Worm (Caenorhabditis elegans) whole organism, young adult: ENCODE results near the gene nhr-166.

Experiments
- B0261.1 ChIP-seq: sonication (generic microtip); optimal IDR thresholded peaks from 2 replicates; lab custom pipeline; 2016; ENCODE audit warnings: mild to moderate bottlenecking, missing genetic modification characterization, moderate library complexity, missing compliant biosample characterization
- F33H1.4 ChIP-seq: fragments of 200-800 bp; sonication (Bioruptor generic); IDR thresholded peaks from 2 replicates; pipeline ENCODE4 v1.3.6; 2022; ENCODE audit warnings: missing genetic modification reagents, missing genetic modification characterization, missing compliant biosample characterization
- F49E8.2 ChIP-seq: sonication (generic microtip); optimal IDR thresholded peaks from 3 replicates; lab custom pipeline; 2017; ENCODE audit warnings: missing genetic modification characterization, mild to moderate bottlenecking, missing compliant biosample characterization, antibody characterized with exemption, moderate library complexity; ENCODE audit not compliant: insufficient read depth
- F55B11.4 ChIP-seq: sonication (generic microtip); optimal IDR thresholded peaks from 2 replicates; lab custom pipeline; 2016; ENCODE audit warnings: missing compliant biosample characterization, missing genetic modification characterization, borderline replicate concordance; ENCODE audit not compliant: insufficient read depth
- K11D2.4 ChIP-seq: fragments of 200-800 bp; sonication (Bioruptor generic); IDR thresholded peaks from 2 replicates; pipeline ENCODE4 v1.3.6; 2022; ENCODE audit warnings: missing genetic modification reagents, missing genetic modification characterization, missing compliant biosample characterization
- K12H6.12 ChIP-seq: fragments of 200-800 bp; sonication (Bioruptor generic); optimal IDR thresholded peaks from 2 replicates; lab custom pipeline; 2018; ENCODE audit warnings: mild to moderate bottlenecking, missing genetic modification characterization, missing compliant biosample characterization
- T07F8.4 ChIP-seq: sonication (generic microtip); optimal IDR thresholded peaks from 2 replicates; lab custom pipeline; 2016; ENCODE audit warnings: mild to moderate bottlenecking, missing genetic modification characterization, moderate library complexity, missing compliant biosample characterization
- Y56A3A.18 ChIP-seq: fragments of 200-800 bp; sonication (Bioruptor generic); IDR thresholded peaks from 2 replicates; pipeline ENCODE4 v1.3.6; 2022; ENCODE audit warnings: missing genetic modification reagents, missing genetic modification characterization, missing compliant biosample characterization
- Y79H2A.3 ChIP-seq: fragments of 200-800 bp; sonication (Bioruptor generic); conservative IDR thresholded peaks from 2 replicates; pipeline ENCODE4 v1.3.6; 2022; ENCODE audit warnings: missing genetic modification reagents, missing genetic modification characterization, missing compliant biosample characterization
- atf-7 ChIP-seq: sonication (generic microtip); optimal IDR thresholded peaks from 2 replicates; lab custom pipeline; 2017; ENCODE audit warnings: mild to moderate bottlenecking, missing genetic modification characterization, missing compliant biosample characterization
- attf-6 ChIP-seq: fragments of 200-800 bp; sonication (Bioruptor generic); IDR thresholded peaks from 2 replicates; pipeline ENCODE4 v1.3.6; 2022; ENCODE audit warnings: missing genetic modification reagents, missing genetic modification characterization, missing compliant biosample characterization
- ccch-3 ChIP-seq: fragments of 200-800 bp; sonication (Bioruptor generic); optimal IDR thresholded peaks from 2 replicates; lab custom pipeline; 2018; ENCODE audit warnings: mild to moderate bottlenecking, missing genetic modification characterization, missing compliant biosample characterization
- ceh-100 ChIP-seq: fragments of 200-800 bp; sonication (Bioruptor generic); IDR thresholded peaks from 2 replicates; pipeline ENCODE4 v1.3.6; 2022; ENCODE audit warnings: missing genetic modification reagents, missing genetic modification characterization, missing compliant biosample characterization
- ceh-40 ChIP-seq: fragments of 200-800 bp; sonication (Bioruptor generic); IDR thresholded peaks from 2 replicates; pipeline ENCODE4 v1.3.6; 2022; ENCODE audit warnings: missing genetic modification characterization, missing compliant biosample characterization
- dpff-1 ChIP-seq: sonication (generic microtip); optimal IDR thresholded peaks from 2 replicates; lab custom pipeline; 2017; ENCODE audit warnings: mild to moderate bottlenecking, missing genetic modification characterization, missing compliant biosample characterization
- dpl-1 ChIP-seq: fragments of 150-350 bp; optimal IDR thresholded peaks from 2 replicates; lab custom pipeline; 2014; ENCODE audit warnings: missing biosample characterization, missing genetic modification reagents, missing genetic modification characterization
- egl-44 ChIP-seq: fragments of 200-800 bp; sonication (Bioruptor generic); IDR thresholded peaks from 2 replicates; pipeline ENCODE4 v1.3.6; 2022; ENCODE audit warnings: missing genetic modification reagents, missing genetic modification characterization, missing compliant biosample characterization
- ekl-4 ChIP-seq: fragments of 200-800 bp; sonication (Bioruptor generic); IDR thresholded peaks from 2 replicates; pipeline ENCODE4 v1.3.6; 2022; ENCODE audit warnings: missing genetic modification reagents, missing genetic modification characterization, missing compliant biosample characterization
- fkh-3 ChIP-seq: sonication (generic microtip); optimal IDR thresholded peaks from 2 replicates; lab custom pipeline; 2016; ENCODE audit warnings: mild to moderate bottlenecking, missing genetic modification characterization, missing compliant biosample characterization
- gei-17 ChIP-seq: fragments of 200-800 bp; sonication (Bioruptor generic); optimal IDR thresholded peaks from 2 replicates; lab custom pipeline; 2018; ENCODE audit warnings: mild to moderate bottlenecking, missing genetic modification characterization, missing compliant biosample characterization
- hrde-1 ChIP-seq: sonication (generic microtip); optimal IDR thresholded peaks from 2 replicates; lab custom pipeline; 2016; ENCODE audit warnings: missing genetic modification characterization, mild to moderate bottlenecking, missing compliant biosample characterization, moderate library complexity, missing genotype, missing genetic modification reagents, borderline replicate concordance
- mcd-1 ChIP-seq: fragments of 200-800 bp; sonication (Bioruptor generic); IDR thresholded peaks from 2 replicates; pipeline ENCODE4 v1.3.6; 2022; ENCODE audit warnings: missing genetic modification reagents, missing genetic modification characterization, missing compliant biosample characterization
- mel-28 ChIP-seq: sonication (generic microtip); optimal IDR thresholded peaks from 2 replicates; lab custom pipeline; 2016; ENCODE audit warnings: borderline replicate concordance, mild to moderate bottlenecking, missing genetic modification characterization, missing compliant biosample characterization
- nfya-1 ChIP-seq: sonication (generic microtip); optimal IDR thresholded peaks from 2 replicates; lab custom pipeline; 2017; ENCODE audit warnings: antibody characterized with exemption, missing compliant biosample characterization, missing genetic modification characterization, borderline replicate concordance; ENCODE audit not compliant: insufficient read depth
- nfya-2 ChIP-seq: fragments of 200-800 bp; sonication (Bioruptor generic); IDR thresholded peaks from 2 replicates; pipeline ENCODE4 v1.3.6; 2022; ENCODE audit warnings: missing genetic modification reagents, missing genetic modification characterization, missing compliant biosample characterization
- nhr-80 ChIP-seq: sonication (generic microtip); optimal IDR thresholded peaks from 2 replicates; lab custom pipeline; 2016; ENCODE audit warnings: missing genetic modification characterization, missing compliant biosample characterization
- nhr-90 ChIP-seq: sonication (generic microtip); optimal IDR thresholded peaks from 2 replicates; lab custom pipeline; 2016; ENCODE audit warnings: missing genotype, mild to moderate bottlenecking, missing genetic modification characterization, missing compliant biosample characterization
- pbrm-1 ChIP-seq: fragments of 200-800 bp; sonication (Bioruptor generic); IDR thresholded peaks from 2 replicates; pipeline ENCODE4 v1.3.6; 2022; ENCODE audit warnings: missing genetic modification reagents, missing genetic modification characterization, missing compliant biosample characterization
- rec-8 ChIP-seq, 2 experiments: sonication (generic microtip); optimal IDR thresholded peaks; 2 replicates each; lab custom pipeline; 2016; ENCODE audit warnings: mild to moderate bottlenecking in 2 of 2, missing genetic modification characterization in 2 of 2, missing genetic modification reagents in 2 of 2, missing genotype in 2 of 2, missing biosample characterization in 1 of 2, missing compliant biosample characterization in 1 of 2, moderate library complexity in 1 of 2
- repo-1 ChIP-seq: sonication (generic microtip); optimal IDR thresholded peaks from 2 replicates; lab custom pipeline; 2017; ENCODE audit warnings: mild to moderate bottlenecking, missing genetic modification characterization, missing compliant biosample characterization
- sdz-38 ChIP-seq: sonication (generic microtip); optimal IDR thresholded peaks from 2 replicates; lab custom pipeline; 2016; ENCODE audit warnings: missing genotype, missing genetic modification characterization, missing compliant biosample characterization
- sptf-2 ChIP-seq: fragments of 200-800 bp; sonication (Bioruptor generic); optimal IDR thresholded peaks from 2 replicates; lab custom pipeline; 2018; ENCODE audit warnings: mild to moderate bottlenecking, missing genetic modification characterization, missing compliant biosample characterization
- ztf-18 ChIP-seq: sonication (generic microtip); optimal IDR thresholded peaks from 2 replicates; lab custom pipeline; 2016; ENCODE audit warnings: missing genotype, mild to moderate bottlenecking, missing genetic modification characterization, missing compliant biosample characterization
- ztf-25 ChIP-seq: fragments of 200-800 bp; sonication (Bioruptor generic); IDR thresholded peaks from 2 replicates; pipeline ENCODE4 v1.3.6; 2022; ENCODE audit warnings: missing genetic modification reagents, missing genetic modification characterization, missing compliant biosample characterization

nhr-166 gene

DNA sequence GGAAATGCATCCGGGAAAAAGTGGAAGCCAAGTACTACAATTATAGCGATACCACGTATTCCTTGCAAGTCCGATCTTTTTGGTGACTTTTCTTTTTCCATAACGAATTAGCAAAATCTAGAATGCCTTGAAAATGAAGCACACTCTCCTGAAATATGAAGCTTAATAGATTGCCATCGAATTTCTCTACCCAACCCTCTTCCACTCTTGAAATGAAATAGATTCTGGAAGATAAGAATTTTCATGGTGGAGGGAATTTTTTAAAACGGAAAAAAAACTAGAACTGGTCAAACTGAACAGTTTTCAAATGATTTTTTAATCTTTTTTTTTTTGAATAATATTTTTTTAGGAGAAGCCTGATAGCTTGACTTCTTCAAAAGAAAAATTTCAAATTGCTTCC is 19.2 kb upstream of the nhr-166 start, which contains the start of gene oac-11:
oac-11 (minus strand) TSS at position 101 of the 400 bp plus-strand sequence.
- no peak for TF ChIP-seq F49E8.2 (tag; lab: Kevin White, UChicago)
- TF ChIP-seq B0261.1 (tag; lab: Kevin White, UChicago): no peak
- TF ChIP-seq Y56A3A.18 (GFP tag; lab: Robert Waterston, UW): no peak
- TF ChIP-seq attf-6: no peak
- TF ChIP-seq ekl-4 (GFP tag; lab: Robert Waterston, UW): no peak
- TF ChIP-seq F55B11.4 (tag; lab: Kevin White, UChicago): no peak
- TF ChIP-seq Y79H2A.3 (GFP tag; lab: Robert Waterston, UW): no peak
- TF ChIP-seq sdz-38 (tag; lab: Kevin White, UChicago): no peak
- no peak for TF ChIP-seq nfya-1
- TF ChIP-seq nhr-80 (tag; lab: Kevin White, UChicago): no peak
- no peak for TF ChIP-seq fkh-3 (tag; lab: Kevin White, UChicago)
- no peak for TF ChIP-seq mel-28
- TF ChIP-seq nfya-2 (GFP tag; lab: Robert Waterston, UW): no peak
- TF ChIP-seq atf-7: no peak
- TF ChIP-seq K11D2.4 (GFP tag; lab: Robert Waterston, UW): no peak
- no peak for TF ChIP-seq ztf-18 (tag; lab: Kevin White, UChicago)

DNA sequence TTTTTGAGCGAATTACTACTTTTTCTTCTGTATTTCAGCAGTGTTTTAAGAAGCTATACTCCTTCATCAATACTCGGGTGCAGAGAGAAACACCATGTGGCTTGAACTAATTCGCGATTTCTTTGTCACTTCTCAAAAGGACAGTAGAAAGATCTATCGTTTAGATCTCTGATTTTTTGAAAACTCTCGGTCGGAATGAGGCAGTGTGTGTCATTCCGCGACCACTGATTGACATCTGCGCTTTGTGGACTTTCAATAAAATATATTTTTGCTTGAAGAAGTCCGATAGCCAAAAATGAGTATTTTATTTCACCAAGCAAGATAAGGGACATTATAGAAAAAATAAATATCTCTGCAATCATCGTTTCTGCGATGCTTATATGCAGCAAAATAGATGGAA is 18.0 kb upstream of the nhr-166 start:
- TF ChIP-seq nhr-90 (tag; lab: Kevin White, UChicago): no peak
- TF ChIP-seq ceh-100 (GFP tag; lab: Robert Waterston, UW): no peak
- TF ChIP-seq ztf-25 (GFP tag; lab: Robert Waterston, UW): no peak
- TF ChIP-seq K12H6.12 (tag; lab: Kevin White, UChicago): no peak
- no peak for TF ChIP-seq F33H1.4
- TF ChIP-seq gei-17 (GFP tag; lab: Kevin White, UChicago): no peak
- no peak for TF ChIP-seq mcd-1 (GFP tag; lab: Robert Waterston, UW)

ce11 chrII:3864652-3865051 is 15.4 kb upstream of the nhr-166 start, which contains the start of gene nhr-261:
TSS of gene nhr-261 (minus strand) at chrII:3864752.
- no peak for TF ChIP-seq fkh-3 (tag; lab: Kevin White, UChicago)

DNA sequence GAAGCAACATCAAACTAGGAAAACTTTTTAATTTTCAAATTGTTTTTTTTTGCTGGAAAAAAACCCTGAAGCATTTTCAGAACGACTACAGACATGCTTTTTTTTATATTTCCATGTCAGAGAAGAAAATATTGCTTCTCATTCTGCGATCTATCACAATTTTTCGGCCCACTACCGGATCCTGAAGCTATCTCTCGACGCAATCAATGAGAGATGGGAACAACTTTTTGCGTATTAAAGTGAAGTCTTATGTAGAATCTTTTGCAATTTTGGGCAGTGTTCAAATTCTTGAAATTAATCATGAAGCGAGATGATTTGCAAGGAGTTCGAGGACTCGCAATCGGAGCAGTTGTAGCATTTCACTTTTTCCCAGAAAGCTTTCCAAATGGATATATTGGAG is 10.4 kb upstream of the nhr-166 start, which contains the start of gene oac-10:
oac-10 (plus strand) TSS at position 301 of the 400 bp plus-strand sequence.
- TF ChIP-seq ceh-40 (GFP tag; lab: Robert Waterston, UW): no peak
- no peak for TF ChIP-seq repo-1 (tag; lab: Kevin White, UChicago)
- no peak for TF ChIP-seq ccch-3 (GFP tag; lab: Kevin White, UChicago)
- TF ChIP-seq sptf-2 (GFP tag; lab: Kevin White, UChicago): no peak
- TF ChIP-seq T07F8.4: no peak
- TF ChIP-seq egl-44 (GFP tag; lab: Robert Waterston, UW): no peak
- no peak for TF ChIP-seq hrde-1 (tag; lab: Kevin White, UChicago)
- no peak for TF ChIP-seq pbrm-1
- TF ChIP-seq rec-8 (tag; optimal IDR thresholded peaks at IDR 0.05; lab: Kevin White, UChicago): no peak
- no peak for TF ChIP-seq dpff-1 (tag; lab: Kevin White, UChicago)
- TF ChIP-seq dpl-1 (GFP tag; lab: Kevin White, UChicago): no peak
- no peak for TF ChIP-seq mcd-1 (GFP tag; lab: Robert Waterston, UW)
